Fruit fly (Drosophila melanogaster) whole organism, embryonic: ENCODE measurements around the gene hiro.
A peak's percentile ranks its signal among the peaks of the same experiment; 100 is the strongest.

ENCODE experiments used
- Atf6 ChIP-seq: fragments of 200-800 bp; sonication (Bioruptor generic); IDR thresholded peaks from 2 replicates; pipeline ENCODE4 v1.3.6; 2022; ENCODE audit warnings: missing biosample characterization, missing genetic modification characterization
- Bdp1 ChIP-seq: fragments of 200-800 bp; sonication (Bioruptor generic); optimal IDR thresholded peaks from 3 replicates; lab custom pipeline; 2016; ENCODE audit warnings: missing biosample characterization, missing genetic modification characterization
- Bteb2 ChIP-seq: fragments of 200-800 bp; sonication (Bioruptor generic); optimal IDR thresholded peaks from 2 replicates; lab custom pipeline; 2016; ENCODE audit warnings: missing biosample characterization, missing genetic modification characterization
- CG11456 ChIP-seq: fragments of 200-800 bp; sonication (Bioruptor generic); IDR thresholded peaks from 3 replicates; pipeline ENCODE4 v1.3.6; 2022; ENCODE audit warnings: missing biosample characterization, missing genetic modification characterization
- CG14050 ChIP-seq: fragments of 200-800 bp; sonication (Bioruptor generic); IDR thresholded peaks from 3 replicates; pipeline ENCODE4 v1.3.6; 2022; ENCODE audit warnings: missing biosample characterization, missing genetic modification characterization
- CG1529 ChIP-seq: fragments of 200-800 bp; sonication (Bioruptor generic); optimal IDR thresholded peaks from 3 replicates; lab custom pipeline; 2018; ENCODE audit warnings: missing biosample characterization, missing genetic modification characterization
- CG1647 ChIP-seq: fragments of 200-800 bp; sonication (Bioruptor generic); optimal IDR thresholded peaks from 3 replicates; lab custom pipeline; 2016; ENCODE audit warnings: missing biosample characterization, missing genetic modification characterization
- CG16863 ChIP-seq: fragments of 200-800 bp; sonication (Bioruptor generic); optimal IDR thresholded peaks from 3 replicates; lab custom pipeline; 2016; ENCODE audit warnings: missing biosample characterization, missing genetic modification characterization
- CG18764 ChIP-seq: fragments of 200-800 bp; sonication (Bioruptor generic); optimal IDR thresholded peaks from 3 replicates; lab custom pipeline; 2016; ENCODE audit warnings: missing biosample characterization, missing genetic modification characterization
- CG2120 ChIP-seq: fragments of 200-800 bp; sonication (Bioruptor generic); optimal IDR thresholded peaks from 3 replicates; lab custom pipeline; 2016; ENCODE audit warnings: missing biosample characterization, missing genetic modification characterization
- CG2129 ChIP-seq: fragments of 200-800 bp; sonication (Bioruptor generic); IDR thresholded peaks from 2 replicates; pipeline ENCODE4 v1.3.6; 2022; ENCODE audit warnings: missing biosample characterization, missing genetic modification characterization; ENCODE audit not compliant: partially characterized antibody
- CG34224 ChIP-seq: fragments of 200-800 bp; sonication (Bioruptor generic); IDR thresholded peaks from 3 replicates; pipeline ENCODE4 v1.3.6; 2022; ENCODE audit warnings: missing biosample characterization, missing genetic modification characterization; ENCODE audit not compliant: partially characterized antibody
- CG34376 ChIP-seq: fragments of 200-800 bp; sonication (Bioruptor generic); optimal IDR thresholded peaks from 2 replicates; lab custom pipeline; 2018; ENCODE audit warnings: missing biosample characterization, mild to moderate bottlenecking, missing genetic modification characterization
- CG4617 ChIP-seq: fragments of 200-800 bp; sonication (Bioruptor generic); optimal IDR thresholded peaks from 3 replicates; lab custom pipeline; 2016; ENCODE audit warnings: missing biosample characterization, missing genetic modification characterization, borderline replicate concordance
- CG6175 ChIP-seq: fragments of 200-800 bp; sonication (Bioruptor generic); IDR thresholded peaks from 3 replicates; pipeline ENCODE4 v1.3.6; 2022; ENCODE audit warnings: missing biosample characterization, missing genetic modification characterization
- CG9727 ChIP-seq: fragments of 200-800 bp; sonication (Bioruptor generic); optimal IDR thresholded peaks from 3 replicates; lab custom pipeline; 2017; ENCODE audit warnings: missing biosample characterization, mild to moderate bottlenecking, missing genetic modification characterization
- CG9876 ChIP-seq: fragments of 200-800 bp; sonication (Bioruptor generic); optimal IDR thresholded peaks from 2 replicates; lab custom pipeline; 2016; ENCODE audit warnings: missing biosample characterization, missing genetic modification characterization
- Camta ChIP-seq: fragments of 200-800 bp; sonication (Bioruptor generic); optimal IDR thresholded peaks from 2 replicates; lab custom pipeline; 2016; ENCODE audit warnings: missing biosample characterization, missing genetic modification characterization
- CoRest ChIP-seq: fragments of 200-800 bp; sonication (Bioruptor generic); optimal IDR thresholded peaks from 3 replicates; lab custom pipeline; 2018; ENCODE audit warnings: missing biosample characterization, mild to moderate bottlenecking, missing genetic modification characterization, moderate library complexity
- CrebB ChIP-seq: fragments of 200-800 bp; sonication (Bioruptor generic); optimal IDR thresholded peaks from 3 replicates; lab custom pipeline; 2018; ENCODE audit warnings: missing biosample characterization, mild to moderate bottlenecking, missing genetic modification characterization
- E2f1 ChIP-seq: fragments of 200-800 bp; sonication (Bioruptor generic); IDR thresholded peaks from 2 replicates; pipeline ENCODE4 v1.3.6; 2022; ENCODE audit warnings: missing biosample characterization, missing genetic modification characterization
- ERR ChIP-seq: fragments of 200-800 bp; sonication (Bioruptor generic); optimal IDR thresholded peaks from 2 replicates; lab custom pipeline; 2016; ENCODE audit warnings: missing biosample characterization, missing genetic modification characterization
- GATAe ChIP-seq: fragments of 200-800 bp; sonication (Bioruptor generic); conservative IDR thresholded peaks from 2 replicates; pipeline ENCODE4 v1.3.6; 2022; ENCODE audit warnings: missing biosample characterization, missing genetic modification characterization
- HLH3B ChIP-seq: fragments of 200-800 bp; sonication (Bioruptor generic); IDR thresholded peaks from 2 replicates; pipeline ENCODE4 v1.3.6; 2022; ENCODE audit warnings: missing biosample characterization, missing genetic modification characterization
- Lhr ChIP-seq: fragments of 200-800 bp; sonication (Bioruptor generic); optimal IDR thresholded peaks from 3 replicates; lab custom pipeline; 2017; ENCODE audit warnings: mild to moderate bottlenecking, missing biosample characterization, missing genetic modification reagents, missing genetic modification characterization
- Meics ChIP-seq: fragments of 200-800 bp; sonication (Bioruptor generic); optimal IDR thresholded peaks from 2 replicates; lab custom pipeline; 2017; ENCODE audit warnings: missing biosample characterization, mild to moderate bottlenecking, missing genetic modification characterization
- Neu2 ChIP-seq: fragments of 200-800 bp; sonication (Bioruptor generic); optimal IDR thresholded peaks from 3 replicates; lab custom pipeline; 2016; ENCODE audit warnings: missing biosample characterization, missing genetic modification characterization, borderline replicate concordance
- NfI ChIP-seq: fragments of 200-800 bp; sonication (Bioruptor generic); optimal IDR thresholded peaks from 3 replicates; lab custom pipeline; 2018; ENCODE audit warnings: missing biosample characterization, mild to moderate bottlenecking, missing genetic modification characterization, moderate library complexity
- PHDP ChIP-seq: fragments of 200-800 bp; sonication (Bioruptor generic); optimal IDR thresholded peaks from 3 replicates; lab custom pipeline; 2018; ENCODE audit warnings: missing biosample characterization, mild to moderate bottlenecking, missing genetic modification characterization, moderate library complexity
- Taf1 ChIP-seq: fragments of 200-800 bp; sonication (Bioruptor generic); IDR thresholded peaks from 2 replicates; pipeline ENCODE4 v1.3.6; 2022; ENCODE audit warnings: missing biosample characterization, missing genetic modification characterization
- Trl ChIP-seq, 3 experiments: fragments of >200 bp in 2 of 3; fragments of 200-800 bp in 1 of 3; sonication (Bioruptor generic) in 1 of 3; optimal IDR thresholded peaks; 2 replicates in 1 of 3; 3 replicates in 2 of 3; lab custom pipeline; 2016 to 2017; ENCODE audit warnings: missing biosample characterization in 1 of 3, missing genetic modification characterization in 1 of 3
- Usf ChIP-seq: fragments of 200-800 bp; sonication (Bioruptor generic); optimal IDR thresholded peaks from 2 replicates; lab custom pipeline; 2017; ENCODE audit warnings: missing genotype, missing biosample characterization, missing genetic modification characterization
- bowl ChIP-seq: fragments of 200-800 bp; sonication (Bioruptor generic); IDR thresholded peaks from 2 replicates; pipeline ENCODE4 v1.3.6; 2022; ENCODE audit warnings: missing biosample characterization, missing genetic modification characterization
- bsh ChIP-seq, 2 experiments: fragments of 200-800 bp; sonication (Bioruptor generic); optimal IDR thresholded peaks; 2 replicates each; lab custom pipeline; 2017 to 2018; ENCODE audit warnings: mild to moderate bottlenecking in 2 of 2, missing biosample characterization in 2 of 2, missing genetic modification characterization in 2 of 2, moderate library complexity in 1 of 2
- chm ChIP-seq: fragments of 200-800 bp; sonication (Bioruptor generic); IDR thresholded peaks from 2 replicates; pipeline ENCODE4 v1.3.6; 2022; ENCODE audit warnings: missing biosample characterization, missing genetic modification characterization
- crc ChIP-seq: fragments of 200-800 bp; sonication (Bioruptor generic); optimal IDR thresholded peaks from 2 replicates; lab custom pipeline; 2016; ENCODE audit warnings: missing biosample characterization, missing genetic modification characterization
- dati ChIP-seq: fragments of 200-800 bp; sonication (Bioruptor generic); IDR thresholded peaks from 2 replicates; pipeline ENCODE4 v1.3.6; 2022; ENCODE audit warnings: missing biosample characterization, missing genetic modification characterization
- emc ChIP-seq: fragments of 200-800 bp; sonication (Bioruptor generic); optimal IDR thresholded peaks from 2 replicates; lab custom pipeline; 2016; ENCODE audit warnings: missing biosample characterization, missing genetic modification characterization
- gcm2 ChIP-seq: fragments of 200-800 bp; sonication (Bioruptor generic); optimal IDR thresholded peaks from 2 replicates; lab custom pipeline; 2016; ENCODE audit warnings: missing biosample characterization, missing genetic modification characterization
- lilli ChIP-seq: fragments of 200-800 bp; sonication (Bioruptor generic); optimal IDR thresholded peaks from 3 replicates; lab custom pipeline; 2016; ENCODE audit warnings: missing biosample characterization, missing genetic modification characterization
- lov ChIP-seq, 2 experiments: fragments of 200-800 bp in 1 of 2; fragments of >200 bp in 1 of 2; sonication (Bioruptor generic) in 1 of 2; IDR thresholded peaks in 1 of 2; optimal IDR thresholded peaks in 1 of 2; 2 replicates in 1 of 2; 3 replicates in 1 of 2; pipeline versions ENCODE4 v1.3.6 to Lab custom; 2017 to 2022; ENCODE audit warnings: missing biosample characterization in 1 of 2, missing genetic modification characterization in 1 of 2
- pan ChIP-seq, 4 experiments: fragments of >200 bp in 3 of 4; fragments of 200-800 bp in 1 of 4; sonication (Bioruptor generic) in 1 of 4; optimal IDR thresholded peaks in 3 of 4; IDR thresholded peaks in 1 of 4; 2 replicates each; pipeline versions ENCODE4 v1.3.6 to Lab custom; 2017 to 2022; ENCODE audit warnings: missing biosample characterization in 2 of 4, missing genetic modification characterization in 2 of 4, mixed read lengths in 1 of 4
- row ChIP-seq: fragments of 200-800 bp; sonication (Bioruptor generic); IDR thresholded peaks from 3 replicates; pipeline ENCODE4 v1.3.6; 2022; ENCODE audit warnings: missing biosample characterization, missing genetic modification characterization
- run ChIP-seq: fragments of 200-800 bp; sonication (Bioruptor generic); optimal IDR thresholded peaks from 3 replicates; lab custom pipeline; 2018; ENCODE audit warnings: missing biosample characterization, mild to moderate bottlenecking, missing genetic modification characterization
- tio ChIP-seq: fragments of 200-800 bp; sonication (Bioruptor generic); optimal IDR thresholded peaks from 2 replicates; lab custom pipeline; 2017; ENCODE audit warnings: missing biosample characterization, missing genetic modification characterization, inconsistent platforms
- tll ChIP-seq, 2 experiments: fragments of 200-800 bp in 1 of 2; fragments of >200 bp in 1 of 2; sonication (Bioruptor generic) in 1 of 2; optimal IDR thresholded peaks; 2 replicates each; lab custom pipeline; 2017 to 2019; ENCODE audit warnings: missing biosample characterization in 2 of 2, missing genetic modification characterization in 2 of 2, mild to moderate bottlenecking in 1 of 2, moderate library complexity in 1 of 2
- trh ChIP-seq: fragments of 200-800 bp; sonication (Bioruptor generic); optimal IDR thresholded peaks from 2 replicates; lab custom pipeline; 2016; ENCODE audit warnings: missing biosample characterization, missing genetic modification characterization
- tx ChIP-seq: fragments of 200-800 bp; sonication (Bioruptor generic); optimal IDR thresholded peaks from 2 replicates; lab custom pipeline; 2016; ENCODE audit warnings: missing biosample characterization, missing genetic modification characterization

Gene hiro

dm6 chr3L:644111-644718 lies 43.5 kb downstream of the hiro start:
- TF ChIP-seq HLH3B (GFP tag; lab: Robert Waterston, UW), result peak; percentile 91
- peak; percentile 91 for TF ChIP-seq Camta (GFP tag; lab: Kevin White, UChicago)
- peak; percentile 72 for TF ChIP-seq CG4617
- peak; percentile 91 for TF ChIP-seq CG16863
- TF ChIP-seq bsh (GFP tag; optimal IDR thresholded peaks at IDR 0.05; lab: Kevin White, UChicago), result peak; percentile 82 to 93
- peak; percentile 89 for TF ChIP-seq CG9876 (GFP tag; lab: Kevin White, UChicago)
- TF ChIP-seq lilli (GFP tag; lab: Kevin White, UChicago), result peak; percentile 81
- peak; percentile 83 for TF ChIP-seq tx
- peak; percentile 71 for TF ChIP-seq CG2120 (GFP tag; lab: Kevin White, UChicago)
- TF ChIP-seq bowl, result peak; percentile 57
- peak; percentile 75 for TF ChIP-seq CG1647 (GFP tag; lab: Kevin White, UChicago)
- peak; percentile 89 for TF ChIP-seq CG18764
- TF ChIP-seq Taf1, result peak; percentile 50; the same call in 1 of the 2 replicates
- no peak for TF ChIP-seq tll (GFP tag; optimal IDR thresholded peaks at IDR 0.05; lab: Kevin White, UChicago)
- TF ChIP-seq Neu2 (GFP tag; lab: Kevin White, UChicago), result peak; percentile 43
- peak in 1 of 2 experiments; percentile 15 for TF ChIP-seq Trl (optimal IDR thresholded peaks at IDR 0.05; lab: Kevin White, UChicago)
- TF ChIP-seq Trl (GFP tag; optimal IDR thresholded peaks at IDR 0.05; lab: Kevin White, UChicago), result peak; percentile 83
- peak; percentile 79 for TF ChIP-seq CG9727
- TF ChIP-seq Bteb2 (GFP tag; lab: Kevin White, UChicago), result peak; percentile 60
- TF ChIP-seq pan (optimal IDR thresholded peaks at IDR 0.05; lab: Kevin White, UChicago), result no peak
- TF ChIP-seq pan (GFP tag; optimal IDR thresholded peaks at IDR 0.05 in 1 of 2, IDR thresholded peaks at IDR 0.05 in 1 of 2), result peak in 1 of 2 experiments; percentile 93
- peak; percentile 81 for TF ChIP-seq CrebB (tag; lab: Kevin White, UChicago)
- TF ChIP-seq tio (GFP tag; lab: Kevin White, UChicago), result no peak
- TF ChIP-seq CG1529 (GFP tag; lab: Kevin White, UChicago), result peak; percentile 90
- no peak for TF ChIP-seq CG34224 (GFP tag; lab: Robert Waterston, UW)
- peak; percentile 72 for TF ChIP-seq crc
- TF ChIP-seq Lhr (GFP tag; lab: Kevin White, UChicago), result peak; percentile 76
- peak; percentile 76 for TF ChIP-seq Bdp1 (GFP tag; lab: Kevin White, UChicago)
- TF ChIP-seq PHDP (tag; lab: Kevin White, UChicago), result peak; percentile 87
- peak; percentile 72 for TF ChIP-seq Meics (GFP tag; lab: Kevin White, UChicago)
- peak; percentile 88 for TF ChIP-seq row (GFP tag; lab: Robert Waterston, UW)
- peak; percentile 88 for TF ChIP-seq dati (GFP tag; lab: Robert Waterston, UW)
- TF ChIP-seq CG6175, result no peak; the same call in 2 of the 3 replicates
- TF ChIP-seq Usf (GFP tag; lab: Kevin White, UChicago), result peak; percentile 32
- TF ChIP-seq trh (GFP tag; lab: Kevin White, UChicago), result peak; percentile 50
- TF ChIP-seq E2f1, result peak; percentile 82
- peak; percentile 79; the same call in 2 of the 3 replicates for TF ChIP-seq CG11456
- no peak for TF ChIP-seq GATAe (GFP tag; lab: Robert Waterston, UW)
- peak; percentile 86 for TF ChIP-seq chm
- no peak for TF ChIP-seq CG2129 (GFP tag; lab: Robert Waterston, UW)
- peak; percentile 87 for TF ChIP-seq NfI (GFP tag; lab: Kevin White, UChicago)
- peak; percentile 83 for TF ChIP-seq CG14050
- peak; percentile 68 for TF ChIP-seq run (tag; lab: Kevin White, UChicago)
- TF ChIP-seq Atf6 (GFP tag; lab: Robert Waterston, UW), result peak; percentile 64; the same call in 1 of the 2 replicates
- TF ChIP-seq emc (GFP tag; lab: Kevin White, UChicago), result peak; percentile 47
- peak; percentile 81 for TF ChIP-seq CoRest (tag; lab: Kevin White, UChicago)
- TF ChIP-seq CG34376 (GFP tag; lab: Kevin White, UChicago), result no peak
- peak; percentile 71 for TF ChIP-seq ERR
- no peak for TF ChIP-seq lov (optimal IDR thresholded peaks at IDR 0.05; lab: Kevin White, UChicago)
- peak; percentile 86; the same call in 2 of the 3 replicates for TF ChIP-seq lov (GFP tag; IDR thresholded peaks at IDR 0.05; lab: Robert Waterston, UW)
- TF ChIP-seq gcm2 (GFP tag; lab: Kevin White, UChicago), result peak; percentile 84
